ENCODE assay signal across 4 fruit fly cellular contexts in genomic region chr3R:10574527-10574926, dm6.
TF ChIP-seq lines count a peak whose summit lies in the region.

No protein-coding gene starts in this region.

- TF ChIP-seq CTCF in whole organism, embryonic (GFP tag; optimal IDR thresholded peaks at IDR 0.05; lab: Kevin White, UChicago), result no peak

TF ChIP-seq in whole organism, embryonic, 481 proteins besides CTCF, POLR2A, EP300 and RAD21:
- no peak for TF ChIP-seq Ets97D (GFP tag; optimal IDR thresholded peaks at IDR 0.05; lab: Kevin White, UChicago)
- peak; percentile 17 for TF ChIP-seq grau (tag; optimal IDR thresholded peaks at IDR 0.05; lab: Kevin White, UChicago)
- TF ChIP-seq sens (GFP tag; lab: Kevin White, UChicago), result peak; percentile 45

TF ChIP-seq in whole organism, prepupa, 60 proteins besides CTCF, POLR2A, EP300 and RAD21 (continues in another document):
- no peak for TF ChIP-seq CG9139 (GFP tag; optimal IDR thresholded peaks at IDR 0.05; lab: Kevin White, UChicago)
- no peak for TF ChIP-seq CG8632 (GFP tag; optimal IDR thresholded peaks at IDR 0.05; lab: Kevin White, UChicago)
- no peak for TF ChIP-seq CG6276 (GFP tag; optimal IDR thresholded peaks at IDR 0.05; lab: Kevin White, UChicago)
- TF ChIP-seq Hr4 (GFP tag; optimal IDR thresholded peaks at IDR 0.05; lab: Kevin White, UChicago), result no peak
- no peak for TF ChIP-seq Sox14 (GFP tag; optimal IDR thresholded peaks at IDR 0.05; lab: Kevin White, UChicago)
- no peak for TF ChIP-seq CG6163 (GFP tag; IDR thresholded peaks at IDR 0.05; lab: Robert Waterston, UW)
- TF ChIP-seq CG11294 (GFP tag; IDR thresholded peaks at IDR 0.05; lab: Robert Waterston, UW), result no peak
- TF ChIP-seq Blimp-1 (GFP tag; optimal IDR thresholded peaks at IDR 0.05; lab: Kevin White, UChicago), result no peak
- TF ChIP-seq CG8119 (GFP tag; IDR thresholded peaks at IDR 0.05; lab: Robert Waterston, UW), result no peak
- TF ChIP-seq CG6854 (GFP tag; optimal IDR thresholded peaks at IDR 0.05; lab: Kevin White, UChicago), result no peak
- TF ChIP-seq ss (GFP tag; optimal IDR thresholded peaks at IDR 0.05; lab: Kevin White, UChicago), result no peak
- TF ChIP-seq CG31627 (GFP tag; optimal IDR thresholded peaks at IDR 0.05; lab: Kevin White, UChicago), result no peak
- TF ChIP-seq CG3032 (tag; optimal IDR thresholded peaks at IDR 0.05; lab: Kevin White, UChicago), result peak; percentile 5
- no peak for TF ChIP-seq CG34406 (GFP tag; optimal IDR thresholded peaks at IDR 0.05; lab: Kevin White, UChicago)
- no peak for TF ChIP-seq pdm3 (GFP tag; optimal IDR thresholded peaks at IDR 0.05; lab: Kevin White, UChicago)
- TF ChIP-seq Lpt (GFP tag; optimal IDR thresholded peaks at IDR 0.05; lab: Kevin White, UChicago), result no peak
- TF ChIP-seq Hr38 (GFP tag; optimal IDR thresholded peaks at IDR 0.05; lab: Kevin White, UChicago), result no peak
- no peak for TF ChIP-seq eg (GFP tag; IDR thresholded peaks at IDR 0.05; lab: Robert Waterston, UW)
- peak; percentile 14 for TF ChIP-seq Hr39 (GFP tag; optimal IDR thresholded peaks at IDR 0.05; lab: Kevin White, UChicago)
- no peak for TF ChIP-seq Ets96B (tag; optimal IDR thresholded peaks at IDR 0.05; lab: Kevin White, UChicago)
- peak; percentile 9 for TF ChIP-seq OdsH (GFP tag; optimal IDR thresholded peaks at IDR 0.05; lab: Kevin White, UChicago)
- no peak for TF ChIP-seq vri (GFP tag; optimal IDR thresholded peaks at IDR 0.05; lab: Kevin White, UChicago)
- TF ChIP-seq CG1621 (tag; optimal IDR thresholded peaks at IDR 0.05; lab: Kevin White, UChicago), result no peak
- TF ChIP-seq CG6792 (GFP tag; optimal IDR thresholded peaks at IDR 0.05; lab: Kevin White, UChicago), result no peak
- no peak for TF ChIP-seq Gug (GFP tag; IDR thresholded peaks at IDR 0.05; lab: Robert Waterston, UW)
- TF ChIP-seq dsx (GFP tag; optimal IDR thresholded peaks at IDR 0.05; lab: Kevin White, UChicago; ENCODE audit: poor library complexity, severe bottlenecking), result no peak
- TF ChIP-seq Smox (GFP tag; optimal IDR thresholded peaks at IDR 0.05; lab: Kevin White, UChicago), result no peak
- peak; percentile 77 for TF ChIP-seq svp (GFP tag; lab: Kevin White, UChicago)
- TF ChIP-seq CG16779 (tag; optimal IDR thresholded peaks at IDR 0.05; lab: Kevin White, UChicago), result no peak
- TF ChIP-seq spab (GFP tag; optimal IDR thresholded peaks at IDR 0.05; lab: Kevin White, UChicago), result no peak
- no peak for TF ChIP-seq net (GFP tag; optimal IDR thresholded peaks at IDR 0.05; lab: Kevin White, UChicago)
- TF ChIP-seq CG15336 (GFP tag; IDR thresholded peaks at IDR 0.05; lab: Robert Waterston, UW), result no peak

TF ChIP-seq in whole organism, pupa, 21 proteins besides CTCF, POLR2A, EP300 and RAD21:
- TF ChIP-seq CG13204 (GFP tag; optimal IDR thresholded peaks at IDR 0.05; lab: Kevin White, UChicago) (no peak), CG17806 (tag; optimal IDR thresholded peaks at IDR 0.05; lab: Kevin White, UChicago) (peak; percentile 4), gl (tag; optimal IDR thresholded peaks at IDR 0.05; lab: Kevin White, UChicago) (no peak), Pif1A (GFP tag; optimal IDR thresholded peaks at IDR 0.05; lab: Kevin White, UChicago) (no peak), CG9948 (tag; optimal IDR thresholded peaks at IDR 0.05; lab: Kevin White, UChicago) (no peak), rn (GFP tag; IDR thresholded peaks at IDR 0.05; lab: Robert Waterston, UW) (no peak), Pif1B (GFP tag; optimal IDR thresholded peaks at IDR 0.05; lab: Kevin White, UChicago) (no peak), CG8159 (tag; optimal IDR thresholded peaks at IDR 0.05; lab: Kevin White, UChicago) (peak; percentile 30)

TF ChIP-seq in whole organism, wandering third instar larva, 38 proteins besides CTCF, POLR2A, EP300 and RAD21:
- TF ChIP-seq Hr83 (GFP tag; optimal IDR thresholded peaks at IDR 0.05; lab: Kevin White, UChicago; ENCODE audit: poor library complexity, severe bottlenecking), result no peak
- peak in 1 of 2 experiments; percentile 33 for TF ChIP-seq foxo (GFP tag; optimal IDR thresholded peaks at IDR 0.05; lab: Kevin White, UChicago)
- TF ChIP-seq pan (optimal IDR thresholded peaks at IDR 0.05; lab: Kevin White, UChicago), result no peak
- no peak for TF ChIP-seq usp (GFP tag; optimal IDR thresholded peaks at IDR 0.05; lab: Kevin White, UChicago)
- no peak for TF ChIP-seq Hr78 (GFP tag; optimal IDR thresholded peaks at IDR 0.05; lab: Kevin White, UChicago)
- no peak for TF ChIP-seq woc (GFP tag; optimal IDR thresholded peaks at IDR 0.05; lab: Kevin White, UChicago)
- no peak for TF ChIP-seq dl (GFP tag; optimal IDR thresholded peaks at IDR 0.05; lab: Kevin White, UChicago; ENCODE audit: insufficient read depth in 1 of 2, partially characterized antibody in 2 of 2)
- TF ChIP-seq OdsH (GFP tag; optimal IDR thresholded peaks at IDR 0.05; lab: Kevin White, UChicago), result no peak
- no peak for TF ChIP-seq lola (GFP tag; optimal IDR thresholded peaks at IDR 0.05; lab: Kevin White, UChicago)
- peak; percentile 15 for TF ChIP-seq fru (GFP tag; optimal IDR thresholded peaks at IDR 0.05; lab: Kevin White, UChicago)
- no peak for TF ChIP-seq Dfd (GFP tag; optimal IDR thresholded peaks at IDR 0.05; lab: Kevin White, UChicago)
- TF ChIP-seq sage (GFP tag; optimal IDR thresholded peaks at IDR 0.05; lab: Kevin White, UChicago), result no peak
- no peak for TF ChIP-seq Abd-B (GFP tag; optimal IDR thresholded peaks at IDR 0.05; lab: Kevin White, UChicago)
- no peak for TF ChIP-seq Vsx2 (GFP tag; optimal IDR thresholded peaks at IDR 0.05; lab: Kevin White, UChicago; ENCODE audit: partially characterized antibody)
- TF ChIP-seq HLH106 (tag; optimal IDR thresholded peaks at IDR 0.05; lab: Kevin White, UChicago), result peak; percentile 25

Comparison
In these comparisons a context has a peak if more than half of its experiments do, and no peak if none do; other contexts are left out.
1. Of the 7 proteins assayed by ChIP-seq in both whole organism, embryonic and whole organism, prepupa: peak only in whole organism, embryonic: none; only in whole organism, prepupa: Hr39 and Sox102F; in both: none; in neither: 5.